Comparison of ENCODE assay signal across 4 worm cellular contexts in genomic region chrII:14437116-14437515, ce11.
TF ChIP-seq lines count a peak whose summit lies in the region.

No protein-coding gene starts in this region.

TF ChIP-seq in whole organism, L1 larva, 84 proteins besides CTCF, POLR2A, EP300 and RAD21:
- TF ChIP-seq ceh-88 (GFP tag; IDR thresholded peaks at IDR 0.05; lab: Robert Waterston, UW) (no peak), unc-86 (tag; optimal IDR thresholded peaks at IDR 0.05; lab: Kevin White, UChicago) (no peak), mab-9 (GFP tag; IDR thresholded peaks at IDR 0.05; lab: Robert Waterston, UW) (no peak), efl-1 (optimal IDR thresholded peaks at IDR 0.05; lab: Kevin White, UChicago) (no peak), efl-1 (GFP tag; optimal IDR thresholded peaks at IDR 0.05 in 1 of 2; lab: Kevin White, UChicago) (peak in 1 of 2 experiments; percentile 29), unc-130 (tag; optimal IDR thresholded peaks at IDR 0.05; lab: Kevin White, UChicago) (no peak), dsc-1 (tag; optimal IDR thresholded peaks at IDR 0.05; lab: Kevin White, UChicago) (peak; percentile 38), aly-2 (tag; optimal IDR thresholded peaks at IDR 0.05; lab: Kevin White, UChicago) (no peak), elt-2 (tag; optimal IDR thresholded peaks at IDR 0.05; lab: Kevin White, UChicago) (no peak), Y116A8C.19 (tag; optimal IDR thresholded peaks at IDR 0.05; lab: Kevin White, UChicago; ENCODE audit: borderline replicate concordance) (no peak), blmp-1 (tag; optimal IDR thresholded peaks at IDR 0.05; lab: Kevin White, UChicago) (peak; percentile 58), nhr-19 (GFP tag; conservative IDR thresholded peaks at IDR 0.05; lab: Robert Waterston, UW) (no peak), skn-1 (tag; optimal IDR thresholded peaks at IDR 0.05; lab: Kevin White, UChicago) (no peak)

TF ChIP-seq in whole organism, early embryonic, 17 proteins besides CTCF, POLR2A, EP300 and RAD21:
- no peak for TF ChIP-seq flt-1 (GFP tag; IDR thresholded peaks at IDR 0.05; lab: Robert Waterston, UW)
- TF ChIP-seq ceh-36 (tag; optimal IDR thresholded peaks at IDR 0.05; lab: Kevin White, UChicago), result peak; percentile 93

TF ChIP-seq in whole organism, late embryonic, 69 proteins besides CTCF, POLR2A, EP300 and RAD21:
- peak; percentile 3 for TF ChIP-seq ceh-31 (tag; optimal IDR thresholded peaks at IDR 0.05; lab: Kevin White, UChicago)
- TF ChIP-seq ceh-9 (tag; optimal IDR thresholded peaks at IDR 0.05; lab: Kevin White, UChicago), result no peak
- TF ChIP-seq fkh-10 (GFP tag; optimal IDR thresholded peaks at IDR 0.05; lab: Kevin White, UChicago), result no peak
- no peak for TF ChIP-seq lin-11 (tag; optimal IDR thresholded peaks at IDR 0.05; lab: Kevin White, UChicago)
- TF ChIP-seq tbx-2 (tag; optimal IDR thresholded peaks at IDR 0.05; lab: Kevin White, UChicago), result peak; percentile 8

TF ChIP-seq in whole organism, mixed stage, embryonic, 35 proteins besides CTCF, POLR2A, EP300 and RAD21:
- TF ChIP-seq nhr-2 (tag; optimal IDR thresholded peaks at IDR 0.05; lab: Kevin White, UChicago) (peak; percentile 87), mls-2 (tag; optimal IDR thresholded peaks at IDR 0.05; lab: Kevin White, UChicago) (peak; percentile 8), ceh-43 (GFP tag; optimal IDR thresholded peaks at IDR 0.05; lab: Kevin White, UChicago) (peak; percentile 43), tbx-8 (GFP tag; optimal IDR thresholded peaks at IDR 0.05; lab: Kevin White, UChicago) (no peak), M03D4.4 (tag; optimal IDR thresholded peaks at IDR 0.05; lab: Kevin White, UChicago) (no peak)

Comparison
In these comparisons a context has a peak if more than half of its experiments do, and no peak if none do; other contexts are left out.
1. Of the 10 proteins assayed by ChIP-seq in both whole organism, L1 larva and whole organism, late embryonic: peak only in whole organism, L1 larva: none; only in whole organism, late embryonic: tbx-2; in both: none; in neither: 9.